Worm (Caenorhabditis elegans) whole organism, L4 larva: ENCODE measurements around the gene cdt-2.

ENCODE experiments used
- aly-2 ChIP-seq: sonication (generic microtip); optimal IDR thresholded peaks from 2 replicates; lab custom pipeline; 2018; ENCODE audit warnings: missing biosample characterization, missing genetic modification characterization
- madf-5 ChIP-seq, 2 experiments: fragments of 200-800 bp; sonication (Bioruptor generic); IDR thresholded peaks; 2 replicates each; pipeline ENCODE4 v1.3.6; 2022; ENCODE audit warnings: missing compliant biosample characterization in 2 of 2, missing genetic modification characterization in 2 of 2
- nhr-102 ChIP-seq: sonication (generic microtip); optimal IDR thresholded peaks from 2 replicates; lab custom pipeline; 2016; ENCODE audit warnings: mild to moderate bottlenecking, missing genetic modification characterization, moderate library complexity, missing compliant biosample characterization
- nhr-25 ChIP-seq: sonication (generic microtip); optimal IDR thresholded peaks from 2 replicates; lab custom pipeline; 2017; ENCODE audit warnings: missing genetic modification characterization, mild to moderate bottlenecking, missing compliant biosample characterization, antibody characterized with exemption, moderate library complexity, borderline replicate concordance; ENCODE audit not compliant: insufficient read depth
- nhr-28 ChIP-seq: fragments of 150-350 bp; optimal IDR thresholded peaks from 2 replicates; lab custom pipeline; 2014; ENCODE audit warnings: missing biosample characterization, missing genetic modification characterization
- nhr-6 ChIP-seq: fragments of 150-350 bp; optimal IDR thresholded peaks from 2 replicates; lab custom pipeline; 2014; ENCODE audit warnings: missing biosample characterization, missing genetic modification characterization

ce11 chrV:15002184-15002690 is 11.3 kb upstream of the cdt-2 start, which contains the start of the genes fib-1 and mut-15:
- TF ChIP-seq nhr-28 (tag; lab: Kevin White, UChicago) (peak; percentile 74), nhr-102 (tag; lab: Kevin White, UChicago) (peak; percentile 80), nhr-6 (tag; lab: Kevin White, UChicago) (peak; percentile 95), madf-5 (GFP tag; IDR thresholded peaks at IDR 0.05; lab: Robert Waterston, UW) (no peak), aly-2 (tag; lab: Kevin White, UChicago) (no peak), nhr-25 (tag; lab: Kevin White, UChicago) (peak; percentile 73)
